Fruit fly (Drosophila melanogaster) whole organism, embryonic: ENCODE measurements around the gene Hrd3.

Experiments used
- Asciz ChIP-seq: fragments of 200-800 bp; sonication (Bioruptor generic); optimal IDR thresholded peaks from 2 replicates; lab custom pipeline; 2017; ENCODE audit warnings: missing biosample characterization, mild to moderate bottlenecking, missing genetic modification characterization, missing genetic modification reagents
- BEAF-32 ChIP-seq: fragments of 200-800 bp; sonication (Bioruptor generic); optimal IDR thresholded peaks from 3 replicates; lab custom pipeline; 2017; ENCODE audit warnings: missing biosample characterization, missing genetic modification characterization, mild to moderate bottlenecking, moderate library complexity, missing genetic modification reagents
- CG10321 ChIP-seq: fragments of 200-800 bp; sonication (Bioruptor generic); IDR thresholded peaks from 2 replicates; pipeline ENCODE4 v1.3.6; 2022; ENCODE audit warnings: missing biosample characterization, missing genetic modification characterization
- CG11085 ChIP-seq: fragments of 200-800 bp; sonication (Bioruptor generic); IDR thresholded peaks from 2 replicates; pipeline ENCODE4 v1.3.6; 2022; ENCODE audit warnings: missing biosample characterization, missing genetic modification characterization
- CG12219 ChIP-seq: fragments of 200-800 bp; sonication (Bioruptor generic); optimal IDR thresholded peaks from 3 replicates; lab custom pipeline; 2018; ENCODE audit warnings: missing biosample characterization, mild to moderate bottlenecking, missing genetic modification characterization
- CG1233 ChIP-seq: fragments of 200-800 bp; sonication (Bioruptor generic); optimal IDR thresholded peaks from 4 replicates; lab custom pipeline; 2018; ENCODE audit warnings: missing biosample characterization, mild to moderate bottlenecking, missing genetic modification characterization
- CG12769 ChIP-seq: fragments of 200-800 bp; sonication (Bioruptor generic); optimal IDR thresholded peaks from 2 replicates; lab custom pipeline; 2019; ENCODE audit warnings: missing biosample characterization, mild to moderate bottlenecking, missing genetic modification characterization, moderate library complexity
- CG14014 ChIP-seq: fragments of 200-800 bp; sonication (Bioruptor generic); IDR thresholded peaks from 2 replicates; pipeline ENCODE4 v1.3.6; 2022; ENCODE audit warnings: missing biosample characterization, missing genetic modification characterization
- CG14050 ChIP-seq: fragments of 200-800 bp; sonication (Bioruptor generic); IDR thresholded peaks from 3 replicates; pipeline ENCODE4 v1.3.6; 2022; ENCODE audit warnings: missing biosample characterization, missing genetic modification characterization
- CG16779 ChIP-seq: fragments of 200-800 bp; sonication (Bioruptor generic); IDR thresholded peaks from 2 replicates; pipeline ENCODE4 v1.3.6; 2022; ENCODE audit warnings: missing biosample characterization, missing genetic modification characterization
- CG17912 ChIP-seq: fragments of 200-800 bp; sonication (Bioruptor generic); optimal IDR thresholded peaks from 2 replicates; lab custom pipeline; 2018; ENCODE audit warnings: missing biosample characterization, mild to moderate bottlenecking, missing genetic modification characterization
- CG18262 ChIP-seq: fragments of 200-800 bp; optimal IDR thresholded peaks from 3 replicates; lab custom pipeline; 2019; ENCODE audit warnings: missing biosample characterization, mild to moderate bottlenecking, missing genetic modification characterization, moderate library complexity
- CG18764 ChIP-seq: fragments of 200-800 bp; sonication (Bioruptor generic); optimal IDR thresholded peaks from 3 replicates; lab custom pipeline; 2016; ENCODE audit warnings: missing biosample characterization, missing genetic modification characterization
- CG5180 ChIP-seq: fragments of 200-800 bp; sonication (Bioruptor generic); optimal IDR thresholded peaks from 3 replicates; lab custom pipeline; 2017; ENCODE audit warnings: missing biosample characterization, missing genetic modification characterization, mild to moderate bottlenecking, moderate library complexity, missing genetic modification reagents
- CG6683 ChIP-seq: fragments of 200-800 bp; sonication (Bioruptor generic); optimal IDR thresholded peaks from 2 replicates; lab custom pipeline; 2017; ENCODE audit warnings: missing biosample characterization, mild to moderate bottlenecking, missing genetic modification characterization, missing genetic modification reagents
- CG7271 ChIP-seq: fragments of 200-800 bp; sonication (Bioruptor generic); optimal IDR thresholded peaks from 2 replicates; lab custom pipeline; 2018; ENCODE audit warnings: missing biosample characterization, mild to moderate bottlenecking, missing genetic modification characterization, moderate library complexity
- CG9437 ChIP-seq: fragments of 200-800 bp; sonication (Bioruptor generic); optimal IDR thresholded peaks from 2 replicates; lab custom pipeline; 2018; ENCODE audit warnings: missing biosample characterization, mild to moderate bottlenecking, missing genetic modification characterization
- CG9609 ChIP-seq: fragments of 200-800 bp; sonication (Bioruptor generic); optimal IDR thresholded peaks from 3 replicates; lab custom pipeline; 2016; ENCODE audit warnings: missing biosample characterization, missing genetic modification characterization
- Dad ChIP-seq: fragments of 200-800 bp; sonication (Bioruptor generic); optimal IDR thresholded peaks from 3 replicates; lab custom pipeline; 2016; ENCODE audit warnings: missing biosample characterization, missing genetic modification characterization
- Dbx ChIP-seq: fragments of 200-800 bp; sonication (Bioruptor generic); IDR thresholded peaks from 3 replicates; pipeline ENCODE4 v1.3.6; 2022; ENCODE audit warnings: missing biosample characterization, missing genetic modification characterization
- ERR ChIP-seq: fragments of 200-800 bp; sonication (Bioruptor generic); optimal IDR thresholded peaks from 2 replicates; lab custom pipeline; 2016; ENCODE audit warnings: missing biosample characterization, missing genetic modification characterization
- Eip74EF ChIP-seq, 2 experiments: fragments of 200-800 bp in 1 of 2; fragments of >200 bp in 1 of 2; sonication (Bioruptor generic) in 1 of 2; optimal IDR thresholded peaks; 2 replicates each; lab custom pipeline; 2017 to 2019; ENCODE audit warnings: missing biosample characterization in 2 of 2, missing genetic modification characterization in 2 of 2, mild to moderate bottlenecking in 1 of 2, moderate library complexity in 1 of 2
- Hmr ChIP-seq: fragments of 200-800 bp; sonication (Bioruptor generic); optimal IDR thresholded peaks from 3 replicates; lab custom pipeline; 2017; ENCODE audit warnings: mild to moderate bottlenecking, missing biosample characterization, missing genetic modification reagents, missing genetic modification characterization
- MBD-R2 ChIP-seq: fragments of 200-800 bp; sonication (Bioruptor generic); IDR thresholded peaks from 2 replicates; pipeline ENCODE4 v1.3.6; 2022; ENCODE audit warnings: missing biosample characterization, missing genetic modification characterization
- NfI ChIP-seq: fragments of 200-800 bp; sonication (Bioruptor generic); optimal IDR thresholded peaks from 3 replicates; lab custom pipeline; 2018; ENCODE audit warnings: missing biosample characterization, mild to moderate bottlenecking, missing genetic modification characterization, moderate library complexity
- Oaz ChIP-seq: fragments of 200-800 bp; sonication (Bioruptor generic); IDR thresholded peaks from 2 replicates; pipeline ENCODE4 v1.3.6; 2022; ENCODE audit warnings: missing biosample characterization, missing genetic modification characterization
- Sry-β ChIP-seq: fragments of 200-800 bp; sonication (Bioruptor generic); optimal IDR thresholded peaks from 2 replicates; lab custom pipeline; 2018; ENCODE audit warnings: missing biosample characterization, mild to moderate bottlenecking, missing genetic modification characterization, moderate library complexity
- ab ChIP-seq: fragments of 200-800 bp; sonication (Bioruptor generic); optimal IDR thresholded peaks from 2 replicates; lab custom pipeline; 2016; ENCODE audit warnings: missing biosample characterization, missing genetic modification characterization
- abd-A ChIP-seq: fragments of 200-800 bp; sonication (Bioruptor generic); optimal IDR thresholded peaks from 3 replicates; lab custom pipeline; 2019; ENCODE audit warnings: missing biosample characterization, mild to moderate bottlenecking, missing genetic modification characterization, moderate library complexity
- aop ChIP-seq: fragments of 200-800 bp; sonication (Bioruptor generic); IDR thresholded peaks from 2 replicates; pipeline ENCODE4 v1.3.6; 2022; ENCODE audit warnings: missing biosample characterization, missing genetic modification characterization
- chif ChIP-seq, 2 experiments: fragments of 200-800 bp; sonication (Bioruptor generic); optimal IDR thresholded peaks; 3 replicates each; lab custom pipeline; 2016; ENCODE audit warnings: missing biosample characterization in 2 of 2, missing genetic modification characterization in 2 of 2
- chinmo ChIP-seq: fragments of 200-800 bp; sonication (Bioruptor generic); IDR thresholded peaks from 4 replicates; pipeline ENCODE4 v1.3.6; 2022; ENCODE audit warnings: missing biosample characterization, missing genetic modification characterization; ENCODE audit not compliant: partially characterized antibody
- dimm ChIP-seq: fragments of 200-800 bp; sonication (Bioruptor generic); IDR thresholded peaks from 2 replicates; pipeline ENCODE4 v1.3.6; 2022; ENCODE audit warnings: missing biosample characterization, missing genetic modification characterization
- gfzf ChIP-seq: fragments of 200-800 bp; sonication (Bioruptor generic); optimal IDR thresholded peaks from 2 replicates; lab custom pipeline; 2016; ENCODE audit warnings: missing biosample characterization, mild to moderate bottlenecking, missing genetic modification characterization, moderate library complexity
- nom ChIP-seq: fragments of 200-800 bp; sonication (Bioruptor generic); optimal IDR thresholded peaks from 2 replicates; lab custom pipeline; 2017; ENCODE audit warnings: missing biosample characterization, missing genetic modification characterization, mild to moderate bottlenecking, moderate library complexity, missing genetic modification reagents
- odd ChIP-seq: fragments of 200-800 bp; sonication (Bioruptor generic); optimal IDR thresholded peaks from 2 replicates; lab custom pipeline; 2017; ENCODE audit warnings: missing biosample characterization, mild to moderate bottlenecking, missing genetic modification characterization
- onecut ChIP-seq: fragments of 200-800 bp; sonication (Bioruptor generic); IDR thresholded peaks from 2 replicates; pipeline ENCODE4 v1.3.6; 2022; ENCODE audit warnings: missing biosample characterization, missing genetic modification characterization
- pfk ChIP-seq: fragments of 200-800 bp; sonication (Bioruptor generic); optimal IDR thresholded peaks from 2 replicates; lab custom pipeline; 2018; ENCODE audit warnings: missing biosample characterization, mild to moderate bottlenecking, missing genetic modification characterization, moderate library complexity
- rib ChIP-seq: fragments of 200-800 bp; sonication (Bioruptor generic); IDR thresholded peaks from 2 replicates; pipeline ENCODE4 v1.3.6; 2022; ENCODE audit warnings: missing biosample characterization, missing genetic modification characterization
- row ChIP-seq: fragments of 200-800 bp; sonication (Bioruptor generic); IDR thresholded peaks from 3 replicates; pipeline ENCODE4 v1.3.6; 2022; ENCODE audit warnings: missing biosample characterization, missing genetic modification characterization
- run ChIP-seq: fragments of 200-800 bp; sonication (Bioruptor generic); optimal IDR thresholded peaks from 3 replicates; lab custom pipeline; 2018; ENCODE audit warnings: missing biosample characterization, mild to moderate bottlenecking, missing genetic modification characterization
- sc ChIP-seq, 3 experiments: fragments of >200 bp in 2 of 3; fragments of 200-800 bp in 1 of 3; sonication (Bioruptor generic) in 1 of 3; optimal IDR thresholded peaks; 2 replicates in 2 of 3; 3 replicates in 1 of 3; lab custom pipeline; 2017; ENCODE audit warnings: mild to moderate bottlenecking in 1 of 3, missing biosample characterization in 1 of 3, missing genetic modification characterization in 1 of 3, missing genetic modification reagents in 1 of 3
- sima ChIP-seq: fragments of 200-800 bp; sonication (Bioruptor generic); optimal IDR thresholded peaks from 2 replicates; lab custom pipeline; 2016; ENCODE audit warnings: missing biosample characterization, missing genetic modification characterization
- slou ChIP-seq: fragments of 200-800 bp; sonication (Bioruptor generic); optimal IDR thresholded peaks from 3 replicates; lab custom pipeline; 2016; ENCODE audit warnings: missing biosample characterization, missing genetic modification characterization
- sr ChIP-seq: fragments of 200-800 bp; sonication (Bioruptor generic); IDR thresholded peaks from 3 replicates; pipeline ENCODE4 v1.3.6; 2022; ENCODE audit warnings: missing biosample characterization, missing genetic modification characterization
- sug ChIP-seq: fragments of 200-800 bp; optimal IDR thresholded peaks from 2 replicates; lab custom pipeline; 2019; ENCODE audit warnings: missing biosample characterization, mild to moderate bottlenecking, missing genetic modification characterization, moderate library complexity
- tgo ChIP-seq: fragments of 200-800 bp; sonication (Bioruptor generic); IDR thresholded peaks from 3 replicates; pipeline ENCODE4 v1.3.6; 2022; ENCODE audit warnings: missing biosample characterization, missing genetic modification characterization
- usp ChIP-seq: fragments of >200 bp; optimal IDR thresholded peaks from 2 replicates; lab custom pipeline; 2017; ENCODE audit warnings: missing biosample characterization, missing genetic modification characterization
- wor ChIP-seq: fragments of 200-800 bp; sonication (Bioruptor generic); IDR thresholded peaks from 2 replicates; pipeline ENCODE4 v1.3.6; 2022; ENCODE audit warnings: missing biosample characterization, missing genetic modification characterization

Hrd3 gene

dm6 chr3R:23760219-23761018 lies 2.1 kb upstream of the Hrd3 start, which contains the start of gene SdhD (continued):
- peak; percentile 7; the same call in 1 of the 2 replicates for TF ChIP-seq CG14014 (GFP tag; lab: Robert Waterston, UW)
- TF ChIP-seq CG12769 (tag; lab: Kevin White, UChicago) = no peak
- no peak for TF ChIP-seq CG12219 (GFP tag; lab: Kevin White, UChicago)
- TF ChIP-seq CG9609 (GFP tag; lab: Kevin White, UChicago) = no peak
- no peak for TF ChIP-seq sc (optimal IDR thresholded peaks at IDR 0.05; lab: Kevin White, UChicago)
- TF ChIP-seq sc (GFP tag; optimal IDR thresholded peaks at IDR 0.05; lab: Kevin White, UChicago) = no peak
- no peak for TF ChIP-seq CG17912
- TF ChIP-seq ERR (GFP tag; lab: Kevin White, UChicago) = no peak
- peak; percentile 93 for TF ChIP-seq MBD-R2
- no peak for TF ChIP-seq Dad (GFP tag; lab: Kevin White, UChicago)
- no peak for TF ChIP-seq sima (GFP tag; lab: Kevin White, UChicago)
- no peak for TF ChIP-seq run (tag; lab: Kevin White, UChicago)
- no peak for TF ChIP-seq nom (GFP tag; lab: Kevin White, UChicago)
- TF ChIP-seq tgo = no peak
- TF ChIP-seq Asciz (GFP tag; lab: Kevin White, UChicago) = no peak
- no peak for TF ChIP-seq CG16779 (GFP tag; lab: Robert Waterston, UW)
- no peak for TF ChIP-seq CG14050 (GFP tag; lab: Robert Waterston, UW)
- no peak for TF ChIP-seq Oaz
- peak; percentile 25; the same call in 1 of the 3 replicates for TF ChIP-seq Dbx
- no peak for TF ChIP-seq Sry-β (GFP tag; lab: Kevin White, UChicago)
- no peak for TF ChIP-seq CG6683
- TF ChIP-seq CG18262 (tag; lab: Kevin White, UChicago) = no peak
- peak; percentile 48; the same call in 1 of the 2 replicates for TF ChIP-seq onecut
- TF ChIP-seq sr (GFP tag; lab: Robert Waterston, UW) = no peak
- no peak for TF ChIP-seq wor (GFP tag; lab: Robert Waterston, UW)
- TF ChIP-seq row (GFP tag; lab: Robert Waterston, UW) = peak; percentile 21; the same call in 1 of the 3 replicates
- TF ChIP-seq BEAF-32 = peak; percentile 48
- TF ChIP-seq gfzf = peak; percentile 10
- TF ChIP-seq abd-A (tag; lab: Kevin White, UChicago) = no peak
- TF ChIP-seq ab = no peak
- no peak for TF ChIP-seq usp (GFP tag; lab: Kevin White, UChicago)
- no peak for TF ChIP-seq Eip74EF (GFP tag; optimal IDR thresholded peaks at IDR 0.05; lab: Kevin White, UChicago)
- TF ChIP-seq chif (GFP tag; optimal IDR thresholded peaks at IDR 0.05; lab: Kevin White, UChicago) = no peak
- no peak for TF ChIP-seq CG9437 (GFP tag; lab: Kevin White, UChicago)
- TF ChIP-seq CG1233 (GFP tag; lab: Kevin White, UChicago) = peak; percentile 14
- TF ChIP-seq CG7271 (tag; lab: Kevin White, UChicago) = no peak
- TF ChIP-seq CG5180 (GFP tag; lab: Kevin White, UChicago) = no peak
- no peak for TF ChIP-seq CG10321
- no peak for TF ChIP-seq aop (GFP tag; lab: Robert Waterston, UW)
- no peak for TF ChIP-seq CG18764 (GFP tag; lab: Kevin White, UChicago)
- TF ChIP-seq odd = no peak
- no peak for TF ChIP-seq slou (GFP tag; lab: Kevin White, UChicago)
- TF ChIP-seq CG11085 (GFP tag; lab: Robert Waterston, UW) = no peak
- no peak for TF ChIP-seq dimm
- no peak for TF ChIP-seq chinmo (GFP tag; lab: Robert Waterston, UW)
- TF ChIP-seq pfk = no peak
- peak; percentile 30 for TF ChIP-seq Hmr (GFP tag; lab: Kevin White, UChicago)
- TF ChIP-seq NfI (GFP tag; lab: Kevin White, UChicago) = no peak
- TF ChIP-seq rib (GFP tag; lab: Robert Waterston, UW) = no peak
- peak; percentile 18 for TF ChIP-seq sug (tag; lab: Kevin White, UChicago)
